Fruit fly (Drosophila melanogaster): ENCODE data around the gene UQCR-6.4L.

dm6 chr3L:16556523-16556922 is 10.0 kb upstream of the UQCR-6.4L start, which contains the start of gene CG4229:
- TF ChIP-seq usp (GFP tag; optimal IDR thresholded peaks at IDR 0.05), result no peak
- TF ChIP-seq CG8478 (optimal IDR thresholded peaks at IDR 0.05), result no peak

Data from whole organism.